Worm (Caenorhabditis elegans) whole organism, L1 larva: ENCODE data around the gene uvs-1.

ENCODE experiments used
- C16A3.4 ChIP-seq: fragments of 150-350 bp; optimal IDR thresholded peaks from 2 replicates; lab custom pipeline; 2014; ENCODE audit warnings: missing biosample characterization, missing genetic modification characterization
- C34B4.2 ChIP-seq: sonication (generic microtip); optimal IDR thresholded peaks from 2 replicates; lab custom pipeline; 2017; ENCODE audit warnings: mild to moderate bottlenecking, missing genetic modification characterization, missing compliant biosample characterization
- aha-1 ChIP-seq: fragments of 150-350 bp; optimal IDR thresholded peaks from 2 replicates; lab custom pipeline; 2014; ENCODE audit warnings: missing biosample characterization, missing genetic modification characterization
- alr-1 ChIP-seq: fragments of 200-800 bp; sonication (Bioruptor generic); optimal IDR thresholded peaks from 2 replicates; lab custom pipeline; 2018; ENCODE audit warnings: borderline replicate concordance, mild to moderate bottlenecking, missing genetic modification characterization, missing compliant biosample characterization
- aly-2 ChIP-seq: fragments of 150-350 bp; optimal IDR thresholded peaks from 2 replicates; lab custom pipeline; 2014; ENCODE audit warnings: missing biosample characterization, missing genetic modification characterization
- ama-1 ChIP-seq: fragments of 150-350 bp; optimal IDR thresholded peaks from 2 replicates; lab custom pipeline; 2014
- blmp-1 ChIP-seq: fragments of 150-350 bp; optimal IDR thresholded peaks from 2 replicates; lab custom pipeline; 2014; ENCODE audit warnings: missing biosample characterization, missing genetic modification characterization
- ceh-63 ChIP-seq: fragments of 200-800 bp; sonication (Bioruptor generic); optimal IDR thresholded peaks from 2 replicates; lab custom pipeline; 2018; ENCODE audit warnings: mild to moderate bottlenecking, missing genetic modification characterization, missing compliant biosample characterization
- ceh-82 ChIP-seq, 3 experiments: fragments of 150-350 bp in 1 of 3; sonication (generic microtip) in 2 of 3; optimal IDR thresholded peaks; 2 replicates each; lab custom pipeline; 2014 to 2017; ENCODE audit warnings: missing biosample characterization in 3 of 3, missing genetic modification characterization in 3 of 3
- ceh-90 ChIP-seq: sonication (generic microtip); optimal IDR thresholded peaks from 2 replicates; lab custom pipeline; 2016; ENCODE audit warnings: missing genetic modification characterization, missing compliant biosample characterization
- dsc-1 ChIP-seq: sonication (generic microtip); optimal IDR thresholded peaks from 2 replicates; lab custom pipeline; 2016; ENCODE audit warnings: mild to moderate bottlenecking, missing genetic modification characterization, missing compliant biosample characterization
- efl-1 ChIP-seq, 4 experiments: fragments of 150-350 bp; optimal IDR thresholded peaks in 3 of 4; peaks in 1 of 4; 1 replicate in 1 of 4; 2 replicates in 3 of 4; lab custom pipeline; 2014; ENCODE audit warnings: missing biosample characterization in 2 of 4, missing genetic modification characterization in 2 of 4, missing genetic modification reagents in 2 of 4
- efl-3 ChIP-seq: fragments of 200-800 bp; sonication (Bioruptor generic); optimal IDR thresholded peaks from 2 replicates; lab custom pipeline; 2018; ENCODE audit warnings: mild to moderate bottlenecking, missing genetic modification characterization, missing compliant biosample characterization
- egl-13 ChIP-seq: sonication (generic microtip); optimal IDR thresholded peaks from 2 replicates; lab custom pipeline; 2016; ENCODE audit warnings: missing genotype, missing genetic modification reagents, missing genetic modification characterization, missing compliant biosample characterization
- elt-2 ChIP-seq: sonication (generic microtip); optimal IDR thresholded peaks from 2 replicates; lab custom pipeline; 2016; ENCODE audit warnings: missing genetic modification characterization, mild to moderate bottlenecking, inconsistent platforms, missing compliant biosample characterization, missing genetic modification reagents
- ets-5 ChIP-seq: fragments of 200-800 bp; sonication (Bioruptor generic); IDR thresholded peaks from 2 replicates; pipeline ENCODE4 v1.3.6; 2022; ENCODE audit warnings: missing genetic modification characterization, missing compliant biosample characterization
- fkh-10 ChIP-seq: sonication (generic microtip); optimal IDR thresholded peaks from 2 replicates; lab custom pipeline; 2017; ENCODE audit warnings: missing biosample characterization, missing genetic modification reagents, missing genetic modification characterization
- fkh-4 ChIP-seq: sonication (generic microtip); optimal IDR thresholded peaks from 2 replicates; lab custom pipeline; 2016; ENCODE audit warnings: missing compliant biosample characterization, missing genetic modification characterization, borderline replicate concordance
- fos-1 ChIP-seq: fragments of 150-350 bp; optimal IDR thresholded peaks from 2 replicates; lab custom pipeline; 2014; ENCODE audit warnings: missing biosample characterization, missing genetic modification characterization
- irx-1 ChIP-seq: sonication (generic microtip); optimal IDR thresholded peaks from 2 replicates; lab custom pipeline; 2016; ENCODE audit warnings: missing genetic modification characterization, missing compliant biosample characterization
- jun-1 ChIP-seq: fragments of 150-350 bp; optimal IDR thresholded peaks from 2 replicates; lab custom pipeline; 2014; ENCODE audit warnings: missing biosample characterization, missing genetic modification reagents, missing genetic modification characterization
- lin-14 ChIP-seq: fragments of 200-800 bp; sonication (Bioruptor generic); optimal IDR thresholded peaks from 2 replicates; lab custom pipeline; 2018; ENCODE audit warnings: mild to moderate bottlenecking, missing genetic modification characterization, moderate library complexity, missing compliant biosample characterization
- lin-15B ChIP-seq: fragments of 150-350 bp; sonication (generic microtip); optimal IDR thresholded peaks from 3 replicates; lab custom pipeline; 2014; ENCODE audit warnings: missing biosample characterization, missing genetic modification characterization
- lin-35 ChIP-seq, 2 experiments: fragments of 150-350 bp; optimal IDR thresholded peaks; 2 replicates each; lab custom pipeline; 2014; ENCODE audit warnings: missing biosample characterization in 2 of 2, missing genetic modification characterization in 2 of 2, missing genetic modification reagents in 2 of 2
- lir-3 ChIP-seq: sonication (generic microtip); optimal IDR thresholded peaks from 2 replicates; lab custom pipeline; 2016; ENCODE audit warnings: mild to moderate bottlenecking, missing genetic modification characterization, moderate library complexity, missing compliant biosample characterization; ENCODE audit not compliant: poor library complexity
- nhr-11 ChIP-seq: fragments of 150-350 bp; optimal IDR thresholded peaks from 2 replicates; lab custom pipeline; 2014; ENCODE audit warnings: missing biosample characterization, missing genetic modification characterization
- nhr-20 ChIP-seq: sonication (generic microtip); optimal IDR thresholded peaks from 2 replicates; lab custom pipeline; 2016; ENCODE audit warnings: mild to moderate bottlenecking, missing genetic modification characterization, missing compliant biosample characterization
- nhr-71 ChIP-seq: sonication (generic microtip); optimal IDR thresholded peaks from 2 replicates; lab custom pipeline; 2016; ENCODE audit warnings: mild to moderate bottlenecking, missing genetic modification characterization, moderate library complexity, missing compliant biosample characterization
- nhr-77 ChIP-seq: fragments of 150-350 bp; optimal IDR thresholded peaks from 2 replicates; lab custom pipeline; 2014; ENCODE audit warnings: missing biosample characterization, missing genetic modification characterization
- nhr-85 ChIP-seq: sonication (generic microtip); peaks from one replicate; lab custom pipeline; 2016; ENCODE audit warnings: missing genetic modification characterization, inconsistent platforms, missing compliant biosample characterization
- nhr-90 ChIP-seq: sonication (generic microtip); optimal IDR thresholded peaks from 2 replicates; lab custom pipeline; 2016; ENCODE audit warnings: mild to moderate bottlenecking, missing genetic modification characterization, missing compliant biosample characterization; ENCODE audit not compliant: poor library complexity
- pax-3 ChIP-seq: fragments of 200-800 bp; sonication (Bioruptor generic); optimal IDR thresholded peaks from 2 replicates; lab custom pipeline; 2018; ENCODE audit warnings: mild to moderate bottlenecking, missing genetic modification characterization, moderate library complexity, missing compliant biosample characterization
- skn-1 ChIP-seq: fragments of 150-350 bp; optimal IDR thresholded peaks from 2 replicates; lab custom pipeline; 2014; ENCODE audit warnings: missing biosample characterization, missing genetic modification characterization
- snu-23 ChIP-seq: sonication (generic microtip); optimal IDR thresholded peaks from 2 replicates; lab custom pipeline; 2016; ENCODE audit warnings: missing genetic modification characterization, missing compliant biosample characterization
- sox-4 ChIP-seq: sonication (generic microtip); optimal IDR thresholded peaks from 2 replicates; lab custom pipeline; 2016; ENCODE audit warnings: missing genetic modification characterization, missing compliant biosample characterization
- sptf-1 ChIP-seq: fragments of 150-350 bp; optimal IDR thresholded peaks from 2 replicates; lab custom pipeline; 2014; ENCODE audit warnings: missing biosample characterization, missing genetic modification characterization
- unc-30 ChIP-seq: sonication (generic microtip); optimal IDR thresholded peaks from 2 replicates; lab custom pipeline; 2017; ENCODE audit warnings: missing biosample characterization, missing genetic modification characterization
- unc-62 ChIP-seq: fragments of 150-350 bp; optimal IDR thresholded peaks from 2 replicates; lab custom pipeline; 2014; ENCODE audit warnings: missing biosample characterization, missing genetic modification reagents, missing genetic modification characterization
- unc-98 ChIP-seq: fragments of 200-800 bp; sonication (Bioruptor generic); IDR thresholded peaks from 2 replicates; pipeline ENCODE4 v1.3.6; 2022; ENCODE audit warnings: missing genetic modification characterization, missing compliant biosample characterization
- vab-15 ChIP-seq: sonication (generic microtip); optimal IDR thresholded peaks from 2 replicates; lab custom pipeline; 2017; ENCODE audit warnings: missing genotype, mild to moderate bottlenecking, missing genetic modification characterization, missing compliant biosample characterization

uvs-1 gene

DNA sequence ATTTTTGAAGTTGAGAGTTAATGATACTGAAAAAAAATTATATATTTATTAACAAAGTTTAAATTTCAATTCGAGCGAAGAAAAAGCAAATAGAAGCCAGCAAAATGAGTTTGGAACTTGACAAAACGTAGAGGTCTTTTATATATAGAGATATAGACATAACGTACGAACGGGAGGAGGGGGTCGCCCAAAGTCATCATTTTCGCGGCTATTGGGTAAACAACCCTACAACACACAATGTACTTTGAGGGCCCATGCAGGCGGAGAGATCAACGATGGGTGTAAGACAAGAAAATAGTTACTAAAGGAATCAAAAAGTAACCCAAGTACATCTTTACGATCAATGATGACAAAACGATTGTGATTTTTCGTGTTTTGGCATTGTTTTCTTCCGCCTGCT is 7.8 kb upstream of the uvs-1 start, which contains the start of gene ZK742.4:
ZK742.4 (minus strand) TSS at position 35 of the 400 bp plus-strand sequence.
- TF ChIP-seq jun-1 = no peak
- peak; percentile 29 for TF ChIP-seq lin-14 (GFP tag; lab: Kevin White, UChicago)
- no peak for TF ChIP-seq egl-13 (tag; lab: Kevin White, UChicago)
- peak; percentile 37 for TF ChIP-seq nhr-20
- no peak for TF ChIP-seq ceh-63 (GFP tag; lab: Kevin White, UChicago)
- no peak for TF ChIP-seq C16A3.4 (tag; lab: Kevin White, UChicago)
- no peak for TF ChIP-seq aly-2 (tag; lab: Kevin White, UChicago)
- TF ChIP-seq unc-30 = no peak
- no peak for TF ChIP-seq unc-62 (GFP tag; lab: Kevin White, UChicago)
- TF ChIP-seq skn-1 (tag; lab: Kevin White, UChicago) = peak; percentile 77
- TF ChIP-seq sptf-1 (tag; lab: Kevin White, UChicago) = no peak
- TF ChIP-seq ceh-90 (tag; lab: Kevin White, UChicago) = no peak
- no peak for TF ChIP-seq ets-5 (GFP tag; lab: Robert Waterston, UW)
- TF ChIP-seq alr-1 (tag; lab: Kevin White, UChicago) = no peak
- TF ChIP-seq vab-15 (tag; lab: Kevin White, UChicago) = no peak
- no peak for TF ChIP-seq fos-1 (tag; lab: Kevin White, UChicago)
- TF ChIP-seq pax-3 (tag; lab: Kevin White, UChicago) = no peak
- no peak for TF ChIP-seq ama-1 (lab: Kevin White, UChicago)
- TF ChIP-seq fkh-10 (GFP tag; lab: Kevin White, UChicago) = no peak
- TF ChIP-seq nhr-85 = no peak
- TF ChIP-seq, all 84 proteins: peak for 3

- no peak for TF ChIP-seq ceh-82 (tag; optimal IDR thresholded peaks at IDR 0.05; lab: Kevin White, UChicago)
- TF ChIP-seq fkh-4 (tag; lab: Kevin White, UChicago) = no peak
- no peak for TF ChIP-seq lin-35 (GFP tag; optimal IDR thresholded peaks at IDR 0.05; lab: Kevin White, UChicago)
- TF ChIP-seq ceh-90 (tag; lab: Kevin White, UChicago) = no peak
- TF ChIP-seq C34B4.2 = no peak
- no peak for TF ChIP-seq nhr-77 (tag; lab: Kevin White, UChicago)
- no peak for TF ChIP-seq lin-15B (tag; lab: Kevin White, UChicago)
- no peak for TF ChIP-seq aha-1 (tag; lab: Kevin White, UChicago)
- TF ChIP-seq unc-98 (GFP tag; lab: Robert Waterston, UW) = no peak
- no peak for TF ChIP-seq elt-2 (tag; lab: Kevin White, UChicago)
- TF ChIP-seq nhr-11 (tag; lab: Kevin White, UChicago) = no peak
- TF ChIP-seq efl-3 = no peak
- no peak for TF ChIP-seq irx-1
- TF ChIP-seq sox-4 (tag; lab: Kevin White, UChicago) = no peak
- no peak for TF ChIP-seq nhr-71 (tag; lab: Kevin White, UChicago)
- no peak for TF ChIP-seq dsc-1
- TF ChIP-seq ceh-63 (GFP tag; lab: Kevin White, UChicago) = no peak
- TF ChIP-seq blmp-1 = no peak
- no peak for TF ChIP-seq lin-14 (GFP tag; lab: Kevin White, UChicago)
Measured at ce11 chrV:7810591-7810990, 6.6 kb upstream of the uvs-1 start.

DNA sequence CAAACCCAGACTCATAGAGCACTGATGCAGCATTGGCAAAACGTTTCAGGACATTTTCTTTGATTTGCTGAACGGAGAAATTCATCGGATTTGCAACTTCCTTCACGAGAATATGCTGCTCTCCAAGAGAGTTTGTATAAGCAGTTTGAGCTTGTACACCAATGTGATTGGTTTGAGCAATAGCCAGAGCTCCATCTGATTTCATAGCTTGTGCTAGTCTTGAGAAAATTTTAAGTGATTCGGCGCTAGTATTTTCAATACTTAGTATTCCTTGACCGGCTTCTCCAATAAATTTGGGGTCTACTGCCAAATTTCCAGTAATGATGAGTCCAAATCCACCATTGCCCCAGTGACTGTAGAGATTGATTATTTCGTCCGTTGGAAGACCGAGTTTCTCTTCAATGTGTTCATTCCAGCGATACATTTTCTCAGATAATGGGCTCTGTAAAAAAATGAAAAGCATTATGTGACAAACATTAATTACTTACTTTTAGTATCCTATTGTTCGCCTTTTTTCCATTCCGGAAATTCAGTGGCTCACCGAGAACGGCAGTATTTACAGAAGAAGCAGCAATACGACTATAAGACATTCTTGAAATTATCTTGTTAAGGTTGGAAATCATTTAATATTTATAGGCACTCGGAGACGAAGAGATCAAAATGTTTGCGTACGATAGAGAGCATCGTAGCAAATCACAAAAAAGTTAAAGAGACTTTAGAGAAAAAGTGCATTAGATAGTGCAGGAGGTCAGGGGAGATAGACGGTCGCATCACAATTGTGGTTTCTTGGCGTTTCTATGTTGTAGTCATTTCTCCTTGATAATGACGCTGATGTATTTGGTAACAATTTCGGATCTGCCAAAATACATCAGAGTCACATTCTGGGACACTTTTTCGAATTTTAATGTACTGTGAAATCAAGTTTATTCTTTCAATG is 5.6 kb upstream of the uvs-1 start, which contains the start of gene ZK742.3:
ZK742.3 (minus strand) TSS at position 593 of the 937 bp plus-strand sequence.
- no peak for TF ChIP-seq elt-2 (tag; lab: Kevin White, UChicago)
- peak; percentile 19 for TF ChIP-seq snu-23 (GFP tag; lab: Kevin White, UChicago)
- TF ChIP-seq nhr-20 = peak; percentile 22
- TF ChIP-seq efl-1 (optimal IDR thresholded peaks at IDR 0.05; lab: Kevin White, UChicago) = no peak
- TF ChIP-seq efl-1 (GFP tag; optimal IDR thresholded peaks at IDR 0.05 in 1 of 2; lab: Kevin White, UChicago) = peak in 1 of 2 experiments; percentile 78
- peak; percentile 28 for TF ChIP-seq lin-14 (GFP tag; lab: Kevin White, UChicago)
- peak; percentile 15 for TF ChIP-seq nhr-90 (tag; lab: Kevin White, UChicago)
- TF ChIP-seq lir-3 (tag; lab: Kevin White, UChicago) = no peak
- TF ChIP-seq lin-35 (GFP tag; optimal IDR thresholded peaks at IDR 0.05; lab: Kevin White, UChicago) = peak in 1 of 2 experiments; percentile 36
- peak; percentile 7 for TF ChIP-seq nhr-71 (tag; lab: Kevin White, UChicago)
- TF ChIP-seq ceh-90 (tag; lab: Kevin White, UChicago) = no peak
